Worm (Caenorhabditis elegans): ENCODE data around the gene flp-23.

The flp-23 gene

ce11 chrIII:8653457-8653856 lies 2.9 kb downstream of the flp-23 start:
- TF ChIP-seq crh-2 (tag; optimal IDR thresholded peaks at IDR 0.05), result no peak
- no peak for TF ChIP-seq ceh-16 (tag; optimal IDR thresholded peaks at IDR 0.05)

ce11 chrIII:8653875-8654386 lies 3.4 kb downstream of the flp-23 start, which contains the start of gene F22B7.9:
Gene F22B7.9 (minus strand): TSS chrIII:8653925.
- TF ChIP-seq sma-9 (GFP tag; optimal IDR thresholded peaks at IDR 0.05) (peak; percentile 56), sma-9 (tag; optimal IDR thresholded peaks at IDR 0.05) (no peak), ztf-4 (tag; optimal IDR thresholded peaks at IDR 0.05) (no peak), lin-13 (GFP tag; optimal IDR thresholded peaks at IDR 0.05) (no peak), mdl-1 (tag; optimal IDR thresholded peaks at IDR 0.05) (no peak), ztf-11 (tag; optimal IDR thresholded peaks at IDR 0.05) (no peak), ama-1 (optimal IDR thresholded peaks at IDR 0.05) (peak; percentile 86), ceh-82 (tag; optimal IDR thresholded peaks at IDR 0.05) (no peak), fos-1 (tag; optimal IDR thresholded peaks at IDR 0.05) (no peak), nhr-129 (tag; optimal IDR thresholded peaks at IDR 0.05) (peak; percentile 73), unc-55 (GFP tag; optimal IDR thresholded peaks at IDR 0.05) (no peak), sma-3 (GFP tag; optimal IDR thresholded peaks at IDR 0.05) (peak; percentile 1), crh-2 (tag; optimal IDR thresholded peaks at IDR 0.05) (no peak)

DNA sequence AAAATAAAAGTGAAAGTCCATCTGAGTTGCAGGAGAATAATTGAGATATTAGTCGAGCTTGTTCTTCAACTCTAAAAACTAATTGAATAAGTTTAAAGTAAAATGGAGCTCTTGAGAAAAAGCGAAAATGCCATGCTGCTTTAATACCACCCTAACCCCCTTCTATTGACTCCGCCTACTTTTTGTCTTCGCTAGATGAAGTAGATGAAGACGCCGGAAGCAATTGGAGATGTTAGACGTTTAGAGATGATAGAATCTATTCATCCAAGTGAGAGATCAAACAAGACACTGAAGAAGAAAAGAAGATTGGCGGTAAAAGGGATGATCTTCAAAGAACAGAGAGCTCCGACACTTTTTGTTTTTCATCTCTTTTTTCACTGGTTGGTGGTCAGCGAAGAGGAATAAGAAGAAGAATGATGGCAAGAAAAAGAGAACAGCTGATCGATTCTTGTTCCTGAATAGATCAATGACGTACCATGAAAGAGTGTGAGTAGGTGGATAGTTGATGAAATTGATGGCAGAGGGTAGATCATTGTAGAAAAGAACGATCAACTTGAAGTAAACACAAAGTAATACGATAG lies 3.9 kb downstream of the flp-23 start:
- TF ChIP-seq ztf-4 (tag; optimal IDR thresholded peaks at IDR 0.05) (peak; percentile 36), blmp-1 (tag; optimal IDR thresholded peaks at IDR 0.05; ENCODE audit: insufficient read depth) (peak; percentile 31), fos-1 (tag; optimal IDR thresholded peaks at IDR 0.05) (no peak), unc-55 (GFP tag; optimal IDR thresholded peaks at IDR 0.05) (peak; percentile 3), F13H6.1 (tag; optimal IDR thresholded peaks at IDR 0.05) (peak; percentile 73), nhr-6 (tag; optimal IDR thresholded peaks at IDR 0.05) (no peak), nhr-10 (tag; optimal IDR thresholded peaks at IDR 0.05) (no peak), nhr-129 (tag; optimal IDR thresholded peaks at IDR 0.05) (peak; percentile 33), lsy-2 (tag; optimal IDR thresholded peaks at IDR 0.05) (peak in 1 of 2 experiments; percentile 40), crh-2 (tag; optimal IDR thresholded peaks at IDR 0.05) (peak; percentile 65), C34F6.9 (tag; optimal IDR thresholded peaks at IDR 0.05) (peak; percentile 25), lin-13 (GFP tag; optimal IDR thresholded peaks at IDR 0.05) (peak; percentile 12), sem-4 (tag; optimal IDR thresholded peaks at IDR 0.05) (peak; percentile 17), sma-9 (GFP tag; optimal IDR thresholded peaks at IDR 0.05) (peak; percentile 56), sma-9 (tag; optimal IDR thresholded peaks at IDR 0.05) (no peak)

DNA sequence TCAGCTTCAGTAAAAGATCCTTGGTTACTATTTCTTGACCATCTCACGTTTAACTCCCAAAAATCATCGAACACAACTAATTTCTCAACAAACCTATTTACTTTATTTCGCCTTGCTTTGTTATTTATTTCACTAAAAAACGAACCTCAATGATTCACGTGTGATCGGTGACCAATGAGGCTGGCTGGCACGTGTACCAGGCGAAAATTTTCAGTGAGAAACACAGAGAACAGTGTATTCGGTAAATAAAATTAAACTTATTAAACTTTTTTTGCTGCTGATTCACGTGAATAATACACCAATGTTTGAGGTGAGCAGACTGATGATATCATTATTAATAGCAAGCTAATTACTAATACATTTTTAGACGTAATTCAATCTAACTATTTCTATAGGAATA lies 4.8 kb downstream of the flp-23 start:
- no peak for TF ChIP-seq ama-1 (optimal IDR thresholded peaks at IDR 0.05)
- no peak for TF ChIP-seq nhr-77 (tag; optimal IDR thresholded peaks at IDR 0.05)
- no peak for TF ChIP-seq nhr-10 (tag; optimal IDR thresholded peaks at IDR 0.05)
- peak; percentile 11 for TF ChIP-seq sma-9 (GFP tag; optimal IDR thresholded peaks at IDR 0.05)
- TF ChIP-seq sma-9 (tag; optimal IDR thresholded peaks at IDR 0.05), result no peak
- TF ChIP-seq sma-3 (GFP tag; optimal IDR thresholded peaks at IDR 0.05), result peak; percentile 50
- TF ChIP-seq unc-39 (tag; optimal IDR thresholded peaks at IDR 0.05), result no peak
- peak; percentile 55 for TF ChIP-seq nhr-25 (tag; optimal IDR thresholded peaks at IDR 0.05)
- peak; percentile 1 for TF ChIP-seq F13H6.1 (tag; optimal IDR thresholded peaks at IDR 0.05)

DNA sequence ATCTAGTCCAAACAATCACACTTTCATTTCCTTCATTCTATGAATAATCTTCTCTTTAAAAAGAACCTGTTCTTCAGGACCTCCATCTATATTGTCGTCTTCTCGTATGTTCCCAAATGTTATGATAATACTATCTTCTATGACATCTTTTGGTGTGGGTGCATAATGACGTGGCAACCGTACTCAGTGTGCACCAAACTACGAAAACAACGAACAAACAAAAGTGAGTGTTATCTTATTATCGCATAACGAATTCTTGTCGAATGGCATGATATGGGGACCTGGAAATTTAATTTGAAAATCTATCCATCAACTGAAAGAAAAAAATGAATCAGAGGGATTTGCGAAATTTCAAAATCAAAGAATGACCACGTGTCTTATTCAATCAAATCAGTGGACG lies 5.5 kb downstream of the flp-23 start:
- TF ChIP-seq C34F6.9 (tag; optimal IDR thresholded peaks at IDR 0.05) (no peak), nhr-10 (tag; optimal IDR thresholded peaks at IDR 0.05) (no peak), lin-13 (GFP tag; optimal IDR thresholded peaks at IDR 0.05) (no peak), crh-2 (tag; optimal IDR thresholded peaks at IDR 0.05) (peak; percentile 71)

ce11 chrIII:8656957-8657356 lies 6.4 kb downstream of the flp-23 start:
- TF ChIP-seq lsy-2 (tag; optimal IDR thresholded peaks at IDR 0.05), result peak in 1 of 2 experiments; percentile 8
- TF ChIP-seq C34F6.9 (tag; optimal IDR thresholded peaks at IDR 0.05), result no peak
- TF ChIP-seq ztf-1 (GFP tag; conservative IDR thresholded peaks at IDR 0.05), result no peak
- peak; percentile 53 for TF ChIP-seq F13H6.1 (tag; optimal IDR thresholded peaks at IDR 0.05)
- TF ChIP-seq crh-2 (tag; optimal IDR thresholded peaks at IDR 0.05), result peak; percentile 68
- TF ChIP-seq peb-1 (tag; optimal IDR thresholded peaks at IDR 0.05), result no peak
- TF ChIP-seq sma-3 (GFP tag; optimal IDR thresholded peaks at IDR 0.05), result peak; percentile 55
- peak; percentile 60 for TF ChIP-seq skn-1 (tag; optimal IDR thresholded peaks at IDR 0.05)
- peak; percentile 90 for TF ChIP-seq sma-9 (GFP tag; optimal IDR thresholded peaks at IDR 0.05)
- no peak for TF ChIP-seq sma-9 (tag; optimal IDR thresholded peaks at IDR 0.05)
- TF ChIP-seq fos-1 (tag; optimal IDR thresholded peaks at IDR 0.05), result peak; percentile 76
- no peak for TF ChIP-seq dmd-4 (tag; optimal IDR thresholded peaks at IDR 0.05)
- TF ChIP-seq mab-5 (tag; optimal IDR thresholded peaks at IDR 0.05), result no peak
- no peak for TF ChIP-seq ztf-11 (tag; optimal IDR thresholded peaks at IDR 0.05)
- TF ChIP-seq gmeb-1 (tag; optimal IDR thresholded peaks at IDR 0.05), result peak; percentile 55

All from whole organism, L2 larva.